Worm (Caenorhabditis elegans) whole organism, L4/young adult: ENCODE results near the gene Y73B6BL.289.

Experiments
- dao-5 ChIP-seq: sonication (generic microtip); optimal IDR thresholded peaks from 2 replicates; lab custom pipeline; 2016; ENCODE audit warnings: missing genotype, missing genetic modification characterization, moderate library complexity, missing compliant biosample characterization
- him-1 ChIP-seq: sonication (generic microtip); optimal IDR thresholded peaks from 2 replicates; lab custom pipeline; 2016; ENCODE audit warnings: missing genotype, missing genetic modification reagents, missing genetic modification characterization, missing compliant biosample characterization

- TF ChIP-seq him-1 (tag; lab: Kevin White, UChicago) (no peak), dao-5 (tag; lab: Kevin White, UChicago) (no peak)
Measured at ce11 chrIV:6301764-6302163, 45.5 kb upstream of the Y73B6BL.289 start, which contains the start of gene srv-26.
